Worm (Caenorhabditis elegans): ENCODE measurements around the gene grl-10.

- TF ChIP-seq mep-1 (tag; optimal IDR thresholded peaks at IDR 0.05) (peak; percentile 32), pha-4 (tag; optimal IDR thresholded peaks at IDR 0.05) (no peak), nhr-28 (tag; optimal IDR thresholded peaks at IDR 0.05) (no peak)
These were observed 45.9 kb downstream of the grl-10 start, which contains the start of gene lbp-4 for ce11 chrV:7820270-7820669.
